Fruit fly (Drosophila melanogaster): ENCODE data around the gene CG8360.
A peak's percentile ranks its signal among the peaks of the same experiment; 100 is the strongest.

Gene CG8360

DNA sequence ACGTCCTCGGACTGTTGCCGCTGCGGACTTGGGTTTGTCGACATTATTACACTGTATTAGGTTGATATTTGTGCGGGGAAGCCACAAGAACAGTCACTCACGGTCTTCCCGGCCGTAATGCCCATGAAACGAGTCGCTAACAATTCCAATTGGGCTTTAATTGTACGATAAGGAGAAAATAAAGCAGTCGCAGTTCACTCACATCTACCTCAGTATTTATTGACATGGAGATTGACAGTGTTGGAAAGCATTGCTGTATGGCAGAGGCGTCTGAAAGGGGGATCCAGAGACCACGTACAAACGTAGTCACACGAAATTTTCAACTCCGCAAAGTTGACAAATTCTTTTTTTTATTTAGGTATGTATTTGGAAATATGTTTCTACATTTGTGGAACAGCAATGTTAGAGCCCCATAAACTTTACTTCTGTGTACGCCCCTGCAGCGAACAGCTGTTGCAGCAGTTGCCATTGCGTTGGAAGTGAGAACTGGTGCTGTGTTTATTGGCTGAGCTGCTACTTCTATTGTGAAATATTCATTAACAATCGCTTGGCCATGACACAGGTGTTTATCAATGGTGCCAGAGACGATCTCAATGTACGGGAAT lies at the start of gene CG8360, which contains the start of gene CG8372 (continued):
- TF ChIP-seq CG6813 (GFP tag; optimal IDR thresholded peaks at IDR 0.05) = peak; percentile 99
- TF ChIP-seq Ssrp (tag; optimal IDR thresholded peaks at IDR 0.05) = peak; percentile 98
- peak; percentile 96 for TF ChIP-seq fd64A (GFP tag; optimal IDR thresholded peaks at IDR 0.05)
- peak; percentile 98 for TF ChIP-seq Fer3 (tag; optimal IDR thresholded peaks at IDR 0.05)
- peak; percentile 99 for TF ChIP-seq CG4730 (GFP tag; IDR thresholded peaks at IDR 0.05)
- peak; percentile 98 for TF ChIP-seq vfl (GFP tag; optimal IDR thresholded peaks at IDR 0.05)
- TF ChIP-seq stc (GFP tag; IDR thresholded peaks at IDR 0.05) = peak; percentile 99
- TF ChIP-seq Poxn (GFP tag; IDR thresholded peaks at IDR 0.05) = peak; percentile 91
- peak; percentile 99 for TF ChIP-seq Oli (tag; optimal IDR thresholded peaks at IDR 0.05)
- peak; percentile 99 for TF ChIP-seq CG12942 (GFP tag; optimal IDR thresholded peaks at IDR 0.05)
- TF ChIP-seq lov (optimal IDR thresholded peaks at IDR 0.05) = no peak
- peak; percentile 99 for TF ChIP-seq lov (GFP tag; IDR thresholded peaks at IDR 0.05)
- peak; percentile 99 for TF ChIP-seq gem (tag; optimal IDR thresholded peaks at IDR 0.05)
- TF ChIP-seq z (GFP tag; IDR thresholded peaks at IDR 0.05) = peak; percentile 84
- peak; percentile 98 for TF ChIP-seq dimm (GFP tag; IDR thresholded peaks at IDR 0.05)
- peak; percentile 99 for TF ChIP-seq Bteb2 (GFP tag; optimal IDR thresholded peaks at IDR 0.05)
- peak; percentile 93 for TF ChIP-seq CG3995 (GFP tag; optimal IDR thresholded peaks at IDR 0.05)
- TF ChIP-seq CG9932 (GFP tag; IDR thresholded peaks at IDR 0.05) = peak; percentile 99
- no peak for TF ChIP-seq abd-A (tag; optimal IDR thresholded peaks at IDR 0.05)
- peak; percentile 83 for TF ChIP-seq CG7928 (GFP tag; optimal IDR thresholded peaks at IDR 0.05)
- TF ChIP-seq pum (GFP tag; optimal IDR thresholded peaks at IDR 0.05) = peak; percentile 99
- peak; percentile 100 for TF ChIP-seq row (GFP tag; IDR thresholded peaks at IDR 0.05)
- peak; percentile 99 for TF ChIP-seq CG1602 (GFP tag; optimal IDR thresholded peaks at IDR 0.05)
- TF ChIP-seq Dp (GFP tag; optimal IDR thresholded peaks at IDR 0.05) = peak; percentile 45
- peak; percentile 95 for TF ChIP-seq CG33557 (GFP tag; optimal IDR thresholded peaks at IDR 0.05)
- TF ChIP-seq disco-r (GFP tag; optimal IDR thresholded peaks at IDR 0.05) = peak; percentile 98
- peak; percentile 90 for TF ChIP-seq CG14965 (GFP tag; optimal IDR thresholded peaks at IDR 0.05; ENCODE audit: borderline replicate concordance)
- TF ChIP-seq prd (optimal IDR thresholded peaks at IDR 0.05) = no peak
- peak; percentile 100 for TF ChIP-seq prd (GFP tag; IDR thresholded peaks at IDR 0.05)
- TF ChIP-seq E2f2 (GFP tag; IDR thresholded peaks at IDR 0.05) = peak; percentile 89
- TF ChIP-seq CG16815 (GFP tag; optimal IDR thresholded peaks at IDR 0.05) = peak; percentile 98
- TF ChIP-seq CG7745 (tag; optimal IDR thresholded peaks at IDR 0.05) = peak; percentile 18
- TF ChIP-seq Kr (GFP tag; optimal IDR thresholded peaks at IDR 0.05) = peak; percentile 18
- TF ChIP-seq ind (GFP tag; optimal IDR thresholded peaks at IDR 0.05) = peak; percentile 99
- peak; percentile 98 for TF ChIP-seq klu (GFP tag; IDR thresholded peaks at IDR 0.05)
- TF ChIP-seq Blimp-1 (GFP tag; optimal IDR thresholded peaks at IDR 0.05) = peak; percentile 97
- peak; percentile 95 for TF ChIP-seq ewg (GFP tag; optimal IDR thresholded peaks at IDR 0.05)
- peak; percentile 98 for TF ChIP-seq BtbVII (GFP tag; optimal IDR thresholded peaks at IDR 0.05)
- TF ChIP-seq Eip74EF (GFP tag; optimal IDR thresholded peaks at IDR 0.05) = peak in 1 of 2 experiments; percentile 96
- peak; percentile 96 for TF ChIP-seq CG11696 (GFP tag; IDR thresholded peaks at IDR 0.05)
- peak; percentile 99 for TF ChIP-seq CG32772 (GFP tag; IDR thresholded peaks at IDR 0.05)
- peak; percentile 99 for TF ChIP-seq unpg (GFP tag; optimal IDR thresholded peaks at IDR 0.05)
- peak; percentile 99 for TF ChIP-seq CG13624 (GFP tag; optimal IDR thresholded peaks at IDR 0.05)
- peak; percentile 99 for TF ChIP-seq sisA (GFP tag; IDR thresholded peaks at IDR 0.05)
- TF ChIP-seq schlank (tag; optimal IDR thresholded peaks at IDR 0.05) = peak; percentile 97
- TF ChIP-seq CG12155 (GFP tag; optimal IDR thresholded peaks at IDR 0.05) = peak; percentile 98
- peak; percentile 98 for TF ChIP-seq CG10147 (GFP tag; optimal IDR thresholded peaks at IDR 0.05)
- TF ChIP-seq unc-4 (GFP tag; IDR thresholded peaks at IDR 0.05; ENCODE audit: partially characterized antibody) = peak; percentile 48; the same call in 1 of the 2 replicates
- peak; percentile 99 for TF ChIP-seq ab (GFP tag; optimal IDR thresholded peaks at IDR 0.05)
- peak in 1 of 3 experiments; percentile 91 for TF ChIP-seq Stat92E (GFP tag; optimal IDR thresholded peaks at IDR 0.05)
